Worm (Caenorhabditis elegans): ENCODE measurements around the gene clec-57.
A peak's percentile ranks its signal among the peaks of the same experiment; 100 is the strongest.

The clec-57 gene

DNA sequence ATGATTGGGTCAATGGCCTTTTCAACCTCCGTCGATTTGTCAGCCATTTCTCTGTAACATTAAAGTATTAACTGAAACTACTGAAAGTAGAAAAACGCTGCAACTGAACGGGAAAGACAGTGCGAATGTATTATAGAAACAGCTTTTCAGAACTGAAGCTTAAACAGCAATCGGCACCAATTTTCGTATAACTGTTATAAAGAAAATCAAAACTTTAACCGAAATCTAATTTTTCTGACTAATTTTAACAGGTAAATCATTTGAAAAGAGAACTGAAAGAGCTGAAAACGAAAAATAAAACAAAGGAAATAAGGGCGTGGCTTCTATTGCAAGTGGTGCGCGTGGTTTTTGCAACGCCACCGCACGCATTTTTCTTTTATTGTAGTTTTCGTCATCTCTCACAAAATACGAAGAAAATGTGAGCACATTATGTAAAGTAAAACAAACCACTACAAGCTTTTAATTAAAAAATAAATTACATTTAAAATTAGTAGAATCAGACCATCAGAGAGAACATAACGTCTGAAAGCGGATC lies 44.0 kb upstream of the clec-57 start, which contains the start of gene rrsr-1:
Gene rrsr-1, minus strand, starts transcription at position 51 of the 535 bp plus-strand sequence.
- TF ChIP-seq C34F6.9 (tag; optimal IDR thresholded peaks at IDR 0.05): peak; percentile 56
- no peak for TF ChIP-seq blmp-1 (tag; optimal IDR thresholded peaks at IDR 0.05; ENCODE audit: insufficient read depth)
- TF ChIP-seq skn-1 (tag; optimal IDR thresholded peaks at IDR 0.05): peak; percentile 62
- TF ChIP-seq crh-2 (tag; optimal IDR thresholded peaks at IDR 0.05): no peak
- TF ChIP-seq sma-3 (GFP tag; optimal IDR thresholded peaks at IDR 0.05): peak; percentile 28
- peak; percentile 46 for TF ChIP-seq nhr-129 (tag; optimal IDR thresholded peaks at IDR 0.05)
- peak in 1 of 2 experiments; percentile 33 for TF ChIP-seq lsy-2 (tag; optimal IDR thresholded peaks at IDR 0.05)
- TF ChIP-seq nhr-77 (tag; optimal IDR thresholded peaks at IDR 0.05): no peak
- TF ChIP-seq gmeb-1 (tag; optimal IDR thresholded peaks at IDR 0.05): no peak
- no peak for TF ChIP-seq mab-5 (tag; optimal IDR thresholded peaks at IDR 0.05)
- peak; percentile 47 for TF ChIP-seq sma-9 (GFP tag; optimal IDR thresholded peaks at IDR 0.05)
- TF ChIP-seq sma-9 (tag; optimal IDR thresholded peaks at IDR 0.05): no peak
- TF ChIP-seq zag-1 (tag; optimal IDR thresholded peaks at IDR 0.05): no peak
- TF ChIP-seq unc-55 (GFP tag; optimal IDR thresholded peaks at IDR 0.05): peak; percentile 54
- peak; percentile 38 for TF ChIP-seq F13H6.1 (tag; optimal IDR thresholded peaks at IDR 0.05)
- TF ChIP-seq lin-11 (tag; optimal IDR thresholded peaks at IDR 0.05): peak; percentile 38

DNA sequence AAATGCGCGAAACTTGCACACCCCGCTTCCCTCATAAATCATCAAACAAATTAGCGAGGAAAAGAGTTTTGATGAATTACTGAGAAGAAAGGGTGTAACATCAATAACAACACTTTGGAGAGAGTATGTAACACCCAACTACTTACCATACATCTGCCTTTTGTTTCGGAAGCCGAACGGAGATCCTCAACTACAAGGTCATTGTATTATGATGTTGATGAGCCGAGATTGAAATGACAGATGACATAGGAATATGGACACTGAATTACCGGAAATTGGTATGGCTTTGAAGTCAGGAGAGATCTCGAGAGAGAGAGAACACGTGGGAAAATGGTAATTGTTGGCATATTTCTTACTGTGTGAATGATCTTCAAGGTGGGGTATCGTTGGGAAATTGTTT lies 43.0 kb upstream of the clec-57 start:
- TF ChIP-seq gmeb-1 (tag; optimal IDR thresholded peaks at IDR 0.05) (no peak), lin-11 (tag; optimal IDR thresholded peaks at IDR 0.05) (no peak), F13H6.1 (tag; optimal IDR thresholded peaks at IDR 0.05) (no peak), unc-39 (tag; optimal IDR thresholded peaks at IDR 0.05) (no peak), nhr-237 (tag; optimal IDR thresholded peaks at IDR 0.05) (no peak), nhr-23 (tag; optimal IDR thresholded peaks at IDR 0.05) (no peak), nhr-10 (tag; optimal IDR thresholded peaks at IDR 0.05) (no peak), mbf-1 (tag; optimal IDR thresholded peaks at IDR 0.05) (no peak)

DNA sequence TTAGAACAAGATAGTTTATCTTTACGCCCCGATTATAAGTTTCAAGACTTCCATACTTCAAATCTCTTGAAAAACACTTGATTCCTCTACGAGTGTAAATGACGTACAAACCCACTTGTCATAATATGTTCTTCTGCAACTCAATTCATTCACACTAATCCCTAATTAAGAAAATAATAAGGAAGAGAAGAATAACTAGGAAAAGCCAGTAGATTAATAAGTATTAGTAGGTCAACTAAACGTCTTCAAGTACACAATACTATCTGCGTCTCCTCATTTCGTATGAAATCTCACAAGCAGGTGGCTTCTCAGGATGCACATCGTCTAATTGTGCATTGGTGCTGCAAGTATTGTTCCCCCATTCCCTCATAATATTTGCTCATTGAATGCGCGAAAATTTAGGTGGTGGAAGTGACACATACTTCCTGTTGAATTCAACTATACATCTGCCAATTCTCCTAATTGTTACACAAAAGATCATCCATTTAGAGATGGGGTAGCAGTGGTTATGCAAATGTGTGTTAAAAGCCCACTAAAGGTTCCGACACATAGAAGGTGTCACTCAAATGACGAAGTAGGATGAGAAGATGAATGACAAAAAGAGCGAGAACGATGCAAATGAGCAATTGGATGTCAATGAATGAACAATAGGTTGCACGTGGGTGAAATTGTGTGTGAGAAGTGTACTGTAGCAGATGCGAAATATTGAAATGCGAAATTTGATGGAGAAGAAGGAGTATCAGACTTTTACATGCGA lies 41.8 kb upstream of the clec-57 start:
- TF ChIP-seq mab-5 (tag; optimal IDR thresholded peaks at IDR 0.05): no peak
- TF ChIP-seq nhr-6 (tag; optimal IDR thresholded peaks at IDR 0.05): no peak
- TF ChIP-seq ceh-82 (tag; optimal IDR thresholded peaks at IDR 0.05): no peak
- no peak for TF ChIP-seq lin-11 (tag; optimal IDR thresholded peaks at IDR 0.05)
- no peak for TF ChIP-seq mdl-1 (tag; optimal IDR thresholded peaks at IDR 0.05)
- no peak for TF ChIP-seq ztf-4 (tag; optimal IDR thresholded peaks at IDR 0.05)
- no peak for TF ChIP-seq mbf-1 (tag; optimal IDR thresholded peaks at IDR 0.05)
- TF ChIP-seq elt-3 (tag; optimal IDR thresholded peaks at IDR 0.05): no peak
- TF ChIP-seq skn-1 (tag; optimal IDR thresholded peaks at IDR 0.05): no peak
- no peak for TF ChIP-seq snpc-4 (tag; optimal IDR thresholded peaks at IDR 0.05)
- TF ChIP-seq lin-39 (tag; optimal IDR thresholded peaks at IDR 0.05): no peak
- TF ChIP-seq fos-1 (tag; optimal IDR thresholded peaks at IDR 0.05): no peak
- no peak for TF ChIP-seq R02D3.7 (tag; optimal IDR thresholded peaks at IDR 0.05)
- no peak for TF ChIP-seq lsy-2 (tag; optimal IDR thresholded peaks at IDR 0.05)
- no peak for TF ChIP-seq nhr-77 (tag; optimal IDR thresholded peaks at IDR 0.05)
- no peak for TF ChIP-seq aly-2 (tag; optimal IDR thresholded peaks at IDR 0.05)
- TF ChIP-seq ama-1 (optimal IDR thresholded peaks at IDR 0.05): no peak

DNA sequence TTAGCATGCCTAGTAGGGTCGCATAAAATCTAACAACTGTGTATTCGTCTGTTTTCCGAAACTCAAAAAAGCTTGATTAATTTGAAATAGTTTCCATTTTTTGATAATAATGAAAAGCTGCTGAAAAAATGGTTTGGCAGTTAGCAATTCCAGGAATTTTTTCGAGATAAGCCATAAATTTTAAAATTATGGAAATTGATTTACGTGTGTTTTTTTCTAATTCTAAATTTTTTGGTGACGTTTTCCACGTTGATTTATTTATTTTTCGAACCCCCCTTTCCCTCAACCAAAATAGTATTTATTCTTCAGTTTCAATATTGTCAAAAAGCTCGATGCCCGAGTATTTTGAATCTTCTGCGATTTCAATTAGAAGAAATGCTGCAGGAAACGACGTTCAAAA lies 40.2 kb upstream of the clec-57 start, which contains the start of gene F23B12.1:
Gene F23B12.1, plus strand, starts transcription at position 301 of the 400 bp plus-strand sequence.
- TF ChIP-seq nhr-237 (tag; optimal IDR thresholded peaks at IDR 0.05) (no peak), sem-4 (tag; optimal IDR thresholded peaks at IDR 0.05) (no peak), lin-13 (GFP tag; optimal IDR thresholded peaks at IDR 0.05) (no peak), snpc-4 (tag; optimal IDR thresholded peaks at IDR 0.05) (no peak), ceh-16 (tag; optimal IDR thresholded peaks at IDR 0.05) (no peak), egl-27 (tag; optimal IDR thresholded peaks at IDR 0.05) (no peak), elt-3 (tag; optimal IDR thresholded peaks at IDR 0.05) (no peak), nhr-25 (tag; optimal IDR thresholded peaks at IDR 0.05) (no peak), nhr-6 (tag; optimal IDR thresholded peaks at IDR 0.05) (no peak), unc-62 (GFP tag; optimal IDR thresholded peaks at IDR 0.05) (no peak), nhr-10 (tag; optimal IDR thresholded peaks at IDR 0.05) (no peak), lsy-2 (tag; optimal IDR thresholded peaks at IDR 0.05) (no peak), mdl-1 (tag; optimal IDR thresholded peaks at IDR 0.05) (no peak), ztf-1 (GFP tag; conservative IDR thresholded peaks at IDR 0.05) (no peak), nhr-21 (tag; optimal IDR thresholded peaks at IDR 0.05) (no peak), nhr-129 (tag; optimal IDR thresholded peaks at IDR 0.05) (no peak), alr-1 (tag; optimal IDR thresholded peaks at IDR 0.05) (no peak)
